Worm (Caenorhabditis elegans): Measurements from ENCODE around the gene R02E4.1.

Gene R02E4.1

DNA sequence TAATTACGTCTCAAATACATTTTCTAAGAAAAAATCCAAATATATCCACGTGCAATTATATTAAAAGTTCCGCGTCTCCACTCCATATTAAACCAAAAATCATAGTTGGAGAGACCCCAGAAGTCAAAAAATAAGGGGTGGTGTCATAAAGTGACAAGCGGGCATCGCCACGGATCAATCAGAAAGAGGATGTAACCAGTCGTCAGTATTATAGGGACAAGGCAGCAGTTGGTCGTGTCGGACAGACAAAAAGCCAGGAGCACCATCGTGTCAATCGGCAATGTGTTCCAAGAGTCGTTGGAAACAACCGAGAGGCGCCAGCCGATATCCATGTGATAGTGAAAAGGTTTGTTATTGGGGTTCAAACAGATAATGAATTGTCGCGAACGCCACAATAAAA lies 28.4 kb downstream of the R02E4.1 start:
- peak in 1 of 2 experiments; percentile 68 for TF ChIP-seq daf-16 (GFP tag; optimal IDR thresholded peaks at IDR 0.05)
- TF ChIP-seq daf-16 (tag; optimal IDR thresholded peaks at IDR 0.05), result no peak
- TF ChIP-seq nhr-11 (tag; optimal IDR thresholded peaks at IDR 0.05), result peak; percentile 34
- no peak for TF ChIP-seq nhr-76 (tag; optimal IDR thresholded peaks at IDR 0.05)
- TF ChIP-seq Y5F2A.4 (GFP tag; optimal IDR thresholded peaks at IDR 0.05), result no peak
- peak; percentile 46 for TF ChIP-seq hlh-11 (tag; optimal IDR thresholded peaks at IDR 0.05)
- TF ChIP-seq unc-39 (tag; optimal IDR thresholded peaks at IDR 0.05), result no peak
- no peak for TF ChIP-seq zip-11 (GFP tag; IDR thresholded peaks at IDR 0.05)
- TF ChIP-seq ztf-7 (tag; optimal IDR thresholded peaks at IDR 0.05), result no peak
- no peak for TF ChIP-seq duxl-1 (tag; optimal IDR thresholded peaks at IDR 0.05; ENCODE audit: poor library complexity)

DNA sequence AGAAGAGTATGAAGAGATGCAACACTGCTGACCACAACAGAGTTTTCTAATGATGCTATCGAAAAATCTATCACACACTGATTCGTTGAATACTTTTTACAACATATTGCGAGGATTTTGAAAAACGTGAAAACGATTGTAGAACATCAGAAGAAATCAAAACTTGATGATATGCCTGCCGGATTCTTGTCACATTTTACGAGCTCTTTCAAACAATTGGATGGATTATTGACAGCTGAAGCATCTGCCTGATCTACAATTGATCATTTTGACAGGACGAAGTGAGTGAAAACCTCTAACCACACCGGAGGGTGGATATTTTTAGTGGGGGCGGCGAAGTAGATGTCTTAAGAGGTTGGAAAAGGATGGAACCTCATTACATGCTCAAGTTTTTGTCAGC lies 31.8 kb downstream of the R02E4.1 start:
- TF ChIP-seq daf-19 (GFP tag; conservative IDR thresholded peaks at IDR 0.05) (no peak), zip-2 (tag; optimal IDR thresholded peaks at IDR 0.05) (no peak), hif-1 (tag; optimal IDR thresholded peaks at IDR 0.05) (no peak), aly-2 (tag; optimal IDR thresholded peaks at IDR 0.05) (no peak), lin-29 (GFP tag; IDR thresholded peaks at IDR 0.05) (no peak), mxl-2 (GFP tag; conservative IDR thresholded peaks at IDR 0.05) (no peak), duxl-1 (tag; optimal IDR thresholded peaks at IDR 0.05; ENCODE audit: poor library complexity) (no peak), R02D3.7 (tag; optimal IDR thresholded peaks at IDR 0.05) (no peak), nhr-11 (tag; optimal IDR thresholded peaks at IDR 0.05) (no peak), ztf-11 (tag; optimal IDR thresholded peaks at IDR 0.05) (no peak), Y75B8A.6 (GFP tag; IDR thresholded peaks at IDR 0.05) (no peak), php-3 (GFP tag; IDR thresholded peaks at IDR 0.05) (no peak), daf-16 (GFP tag; optimal IDR thresholded peaks at IDR 0.05) (no peak), daf-16 (tag; optimal IDR thresholded peaks at IDR 0.05) (no peak), dve-1 (tag; optimal IDR thresholded peaks at IDR 0.05; ENCODE audit: insufficient read depth) (no peak)

DNA sequence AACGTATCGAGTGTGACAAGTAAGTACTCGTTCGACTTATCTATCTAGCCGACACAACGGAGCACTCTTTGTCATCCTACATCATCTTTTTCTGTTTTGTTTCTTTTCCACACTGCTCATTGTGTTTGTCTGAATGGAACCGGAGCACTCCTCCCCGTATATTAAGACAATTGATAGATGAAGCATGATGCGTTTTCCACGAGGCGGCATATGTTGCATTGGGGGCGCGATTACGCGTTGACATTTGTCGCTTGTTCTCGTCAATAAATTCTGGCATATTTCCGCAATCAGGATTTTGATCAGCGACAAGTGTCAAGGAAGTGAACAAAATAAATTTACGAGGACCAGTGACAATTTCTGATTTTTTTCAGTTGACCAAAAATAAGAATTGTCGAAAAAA lies 36.2 kb downstream of the R02E4.1 start:
- TF ChIP-seq nhr-11 (tag; optimal IDR thresholded peaks at IDR 0.05), result no peak
- TF ChIP-seq unc-62 (GFP tag; optimal IDR thresholded peaks at IDR 0.05 in 1 of 2), result peak in 1 of 2 experiments; percentile 70
- no peak for TF ChIP-seq unc-62 (tag; optimal IDR thresholded peaks at IDR 0.05)

DNA sequence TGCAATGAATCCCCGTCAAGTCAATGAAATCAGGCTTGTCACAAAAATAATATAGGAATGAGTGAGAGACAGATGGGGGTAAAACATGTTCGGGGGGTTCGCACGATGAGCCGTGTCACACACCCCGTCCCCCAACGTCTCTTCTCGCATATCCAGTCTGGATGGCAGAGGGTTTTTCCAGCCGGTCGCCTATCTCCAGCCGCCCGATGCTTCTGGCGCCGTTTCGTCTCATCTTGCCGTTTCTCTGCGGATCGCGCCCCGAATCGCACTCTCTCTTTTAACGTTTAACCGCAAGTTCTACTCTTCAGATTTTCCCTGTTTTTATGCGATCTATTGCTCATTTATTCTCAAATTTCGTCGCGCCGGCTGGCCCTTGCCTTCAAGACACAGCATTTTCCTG lies 42.4 kb downstream of the R02E4.1 start:
- TF ChIP-seq set-16 (GFP tag; IDR thresholded peaks at IDR 0.05) (peak; percentile 85), ceh-32 (tag; optimal IDR thresholded peaks at IDR 0.05; ENCODE audit: poor library complexity) (no peak), lin-15B (tag; optimal IDR thresholded peaks at IDR 0.05) (no peak)
